Fruit fly (Drosophila melanogaster) whole organism, pupa: Measurements from ENCODE around the gene CG14082.

Experiments used
- CG10348 ChIP-seq: fragments of 200-800 bp; sonication (Bioruptor generic); IDR thresholded peaks from 2 replicates; pipeline ENCODE4 v1.3.6; 2022; ENCODE audit warnings: missing biosample characterization, missing genetic modification characterization
- CG12605 ChIP-seq: fragments of 200-800 bp; sonication (Bioruptor generic); IDR thresholded peaks from 2 replicates; pipeline ENCODE4 v1.3.6; 2022; ENCODE audit warnings: missing biosample characterization, missing genetic modification characterization
- CG13204 ChIP-seq: fragments of 200-800 bp; sonication (Bioruptor generic); optimal IDR thresholded peaks from 2 replicates; lab custom pipeline; 2018; ENCODE audit warnings: missing biosample characterization, mild to moderate bottlenecking, missing genetic modification characterization, moderate library complexity
- CG14655 ChIP-seq: fragments of 200-800 bp; sonication (Bioruptor generic); optimal IDR thresholded peaks from 3 replicates; lab custom pipeline; 2017; ENCODE audit warnings: mild to moderate bottlenecking, missing biosample characterization, missing genetic modification reagents, missing genetic modification characterization
- CG15710 ChIP-seq: fragments of 200-800 bp; sonication (Bioruptor generic); optimal IDR thresholded peaks from 2 replicates; lab custom pipeline; 2018; ENCODE audit warnings: missing biosample characterization, mild to moderate bottlenecking, missing genetic modification characterization, moderate library complexity
- CG17806 ChIP-seq: fragments of 200-800 bp; sonication (Bioruptor generic); optimal IDR thresholded peaks from 2 replicates; lab custom pipeline; 2018; ENCODE audit warnings: missing biosample characterization, mild to moderate bottlenecking, missing genetic modification characterization, moderate library complexity
- CG32121 ChIP-seq: fragments of 200-800 bp; sonication (Bioruptor generic); IDR thresholded peaks from 2 replicates; pipeline ENCODE4 v1.3.6; 2022; ENCODE audit warnings: missing biosample characterization, missing genetic modification characterization
- CG34367 ChIP-seq: fragments of 200-800 bp; sonication (Bioruptor generic); optimal IDR thresholded peaks from 2 replicates; lab custom pipeline; 2018; ENCODE audit warnings: missing biosample characterization, mild to moderate bottlenecking, missing genetic modification characterization
- CG4496 ChIP-seq: fragments of 200-800 bp; sonication (Bioruptor generic); IDR thresholded peaks from 3 replicates; pipeline ENCODE4 v1.3.6; 2022; ENCODE audit warnings: missing biosample characterization, missing genetic modification characterization
- CG8159 ChIP-seq: fragments of 200-800 bp; sonication (Bioruptor generic); optimal IDR thresholded peaks from 3 replicates; lab custom pipeline; 2018; ENCODE audit warnings: missing biosample characterization, mild to moderate bottlenecking, missing genetic modification characterization, moderate library complexity
- CG8301 ChIP-seq: fragments of 200-800 bp; sonication (Bioruptor generic); optimal IDR thresholded peaks from 2 replicates; lab custom pipeline; 2018; ENCODE audit warnings: missing biosample characterization, mild to moderate bottlenecking, missing genetic modification characterization
- CG9948 ChIP-seq: fragments of 200-800 bp; sonication (Bioruptor generic); optimal IDR thresholded peaks from 2 replicates; lab custom pipeline; 2018; ENCODE audit warnings: missing biosample characterization, mild to moderate bottlenecking, missing genetic modification characterization, moderate library complexity
- D1 ChIP-seq: fragments of 200-800 bp; sonication (Bioruptor generic); optimal IDR thresholded peaks from 2 replicates; lab custom pipeline; 2018; ENCODE audit warnings: missing biosample characterization, mild to moderate bottlenecking, missing genetic modification characterization, moderate library complexity
- EcR ChIP-seq: fragments of 200-800 bp; sonication (Bioruptor generic); optimal IDR thresholded peaks from 3 replicates; lab custom pipeline; 2019; ENCODE audit warnings: missing biosample characterization, missing genetic modification characterization, mild to moderate bottlenecking, moderate library complexity, missing genetic modification reagents
- Ets98B ChIP-seq: fragments of 200-800 bp; sonication (Bioruptor generic); IDR thresholded peaks from 2 replicates; pipeline ENCODE4 v1.3.6; 2022; ENCODE audit warnings: missing biosample characterization, missing genetic modification characterization
- Pif1A ChIP-seq: fragments of 200-800 bp; sonication (Bioruptor generic); optimal IDR thresholded peaks from 3 replicates; lab custom pipeline; 2016; ENCODE audit warnings: missing biosample characterization, missing genetic modification characterization
- Pif1B ChIP-seq: fragments of 200-800 bp; sonication (Bioruptor generic); optimal IDR thresholded peaks from 3 replicates; lab custom pipeline; 2016; ENCODE audit warnings: missing biosample characterization, missing genetic modification characterization
- Snoo ChIP-seq: fragments of 200-800 bp; sonication (Bioruptor generic); optimal IDR thresholded peaks from 3 replicates; lab custom pipeline; 2017; ENCODE audit warnings: missing biosample characterization, mild to moderate bottlenecking, missing genetic modification characterization, inconsistent platforms
- fd96Ca ChIP-seq: fragments of 200-800 bp; sonication (Bioruptor generic); IDR thresholded peaks from 3 replicates; pipeline ENCODE4 v1.3.6; 2022; ENCODE audit warnings: missing biosample characterization, missing genetic modification characterization
- gl ChIP-seq: fragments of 200-800 bp; sonication (Bioruptor generic); optimal IDR thresholded peaks from 2 replicates; lab custom pipeline; 2018; ENCODE audit warnings: missing biosample characterization, mild to moderate bottlenecking, missing genetic modification characterization
- rn ChIP-seq: fragments of 200-800 bp; sonication (Bioruptor generic); IDR thresholded peaks from 2 replicates; pipeline ENCODE4 v1.3.6; 2022; ENCODE audit warnings: missing biosample characterization, missing genetic modification characterization

CG14082 gene

dm6 chr3L:19071173-19071844 is 67.5 kb downstream of the CG14082 start:
- TF ChIP-seq CG4496 (GFP tag; lab: Robert Waterston, UW) (0 out of 3 replicates have a peak, but pooled peaks have one; percentile 22), CG34367 (no peak)

- no peak for TF ChIP-seq Pif1A
- TF ChIP-seq CG10348 (GFP tag; lab: Robert Waterston, UW) = no peak
- no peak for TF ChIP-seq gl (tag; lab: Kevin White, UChicago)
- peak; percentile 42; the same call in 1 of the 2 replicates for TF ChIP-seq CG12605 (GFP tag; lab: Robert Waterston, UW)
- TF ChIP-seq EcR (GFP tag; lab: Kevin White, UChicago) = no peak
- no peak for TF ChIP-seq fd96Ca (GFP tag; lab: Robert Waterston, UW)
- TF ChIP-seq CG34367 = no peak
- TF ChIP-seq D1 (tag; lab: Kevin White, UChicago) = no peak
- TF ChIP-seq CG8159 = no peak
- no peak for TF ChIP-seq CG9948 (tag; lab: Kevin White, UChicago)
- 0 out of 3 replicates have a peak, but pooled peaks have one; percentile 25 for TF ChIP-seq CG4496 (GFP tag; lab: Robert Waterston, UW)
- no peak for TF ChIP-seq CG15710 (tag; lab: Kevin White, UChicago)
- no peak for TF ChIP-seq rn (GFP tag; lab: Robert Waterston, UW)
- TF ChIP-seq Pif1B (GFP tag; lab: Kevin White, UChicago) = no peak
- TF ChIP-seq CG13204 = no peak
- TF ChIP-seq CG17806 (tag; lab: Kevin White, UChicago) = no peak
- TF ChIP-seq Snoo (tag; lab: Kevin White, UChicago) = no peak
- no peak for TF ChIP-seq CG14655
- 0 out of 2 replicates have a peak, but pooled peaks have one; percentile 1 for TF ChIP-seq CG32121 (GFP tag; lab: Robert Waterston, UW)
- TF ChIP-seq CG8301 (tag; lab: Kevin White, UChicago) = no peak
- peak; percentile 3; the same call in 1 of the 2 replicates for TF ChIP-seq Ets98B (GFP tag; lab: Robert Waterston, UW)
These were observed 75.4 kb downstream of the CG14082 start for dm6 chr3L:19063410-19063752.

dm6 chr3L:19062472-19063409 is 76.0 kb downstream of the CG14082 start, which contains the start of the genes Ugt316A1 and Sfxn2:
TSS of gene Ugt316A1 (minus strand) at chr3L:19062816.
TSS of gene Sfxn2 (plus strand) at chr3L:19063165.
- TF ChIP-seq Pif1B (GFP tag; lab: Kevin White, UChicago) = peak; percentile 52
- peak; percentile 23 for TF ChIP-seq CG4496 (GFP tag; lab: Robert Waterston, UW)
- TF ChIP-seq CG34367 = no peak
- peak; percentile 45; the same call in 1 of the 2 replicates for TF ChIP-seq Ets98B (GFP tag; lab: Robert Waterston, UW)
- no peak for TF ChIP-seq D1 (tag; lab: Kevin White, UChicago)
- no peak for TF ChIP-seq EcR (GFP tag; lab: Kevin White, UChicago)
- no peak for TF ChIP-seq CG17806 (tag; lab: Kevin White, UChicago)
- TF ChIP-seq CG15710 (tag; lab: Kevin White, UChicago) = peak; percentile 36
- peak; percentile 33 for TF ChIP-seq CG32121 (GFP tag; lab: Robert Waterston, UW)
- no peak for TF ChIP-seq CG9948 (tag; lab: Kevin White, UChicago)
- TF ChIP-seq fd96Ca (GFP tag; lab: Robert Waterston, UW) = peak; percentile 50; the same call in 1 of the 3 replicates
- peak; percentile 63 for TF ChIP-seq CG12605 (GFP tag; lab: Robert Waterston, UW)
- TF ChIP-seq CG8301 (tag; lab: Kevin White, UChicago) = peak; percentile 61
- TF ChIP-seq CG13204 = peak; percentile 58
- TF ChIP-seq Pif1A = peak; percentile 79
- no peak for TF ChIP-seq CG10348 (GFP tag; lab: Robert Waterston, UW)
- peak; percentile 64 for TF ChIP-seq Snoo (tag; lab: Kevin White, UChicago)
- TF ChIP-seq CG8159 = peak; percentile 35
- no peak for TF ChIP-seq CG14655
- no peak for TF ChIP-seq rn (GFP tag; lab: Robert Waterston, UW)
- TF ChIP-seq gl (tag; lab: Kevin White, UChicago) = peak; percentile 5

DNA sequence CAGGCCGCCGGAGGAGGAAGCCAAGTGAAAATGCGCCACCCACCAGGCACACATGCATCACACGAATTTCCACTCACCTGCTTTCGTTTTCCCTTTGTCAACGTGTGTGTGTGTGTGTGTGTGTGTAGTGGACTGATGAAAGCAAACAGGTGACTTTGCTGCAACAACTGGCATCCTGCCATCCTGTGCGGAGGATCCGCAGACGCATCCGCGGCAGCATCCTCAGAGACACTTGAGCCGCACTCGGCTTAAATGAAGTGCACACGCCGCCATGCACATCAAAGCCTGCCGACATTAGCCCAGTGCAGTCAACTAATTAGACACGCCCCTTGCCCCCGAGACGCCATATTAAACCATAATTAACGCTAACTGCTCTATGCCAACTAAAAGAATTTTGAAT is 80.0 kb downstream of the CG14082 start:
- TF ChIP-seq D1 (tag; lab: Kevin White, UChicago) = no peak
- no peak for TF ChIP-seq CG13204
- TF ChIP-seq CG4496 (GFP tag; lab: Robert Waterston, UW) = 0 out of 3 replicates have a peak, but pooled peaks have one; percentile 10
- no peak for TF ChIP-seq CG17806 (tag; lab: Kevin White, UChicago)

- no peak for TF ChIP-seq fd96Ca (GFP tag; lab: Robert Waterston, UW)
- TF ChIP-seq CG34367 = no peak
- peak; percentile 59 for TF ChIP-seq CG14655
- no peak for TF ChIP-seq CG4496 (GFP tag; lab: Robert Waterston, UW)
- TF ChIP-seq Pif1A = no peak
- TF ChIP-seq CG13204 = no peak
- no peak for TF ChIP-seq gl (tag; lab: Kevin White, UChicago)
- no peak for TF ChIP-seq rn (GFP tag; lab: Robert Waterston, UW)
- TF ChIP-seq Ets98B (GFP tag; lab: Robert Waterston, UW) = no peak
- no peak for TF ChIP-seq CG8301 (tag; lab: Kevin White, UChicago)
- TF ChIP-seq CG32121 (GFP tag; lab: Robert Waterston, UW) = no peak; the same call in 1 of the 2 replicates
- no peak for TF ChIP-seq Snoo (tag; lab: Kevin White, UChicago)
- TF ChIP-seq CG10348 (GFP tag; lab: Robert Waterston, UW) = no peak
- TF ChIP-seq Pif1B (GFP tag; lab: Kevin White, UChicago) = peak; percentile 12
- TF ChIP-seq EcR (GFP tag; lab: Kevin White, UChicago) = no peak
- no peak for TF ChIP-seq CG12605 (GFP tag; lab: Robert Waterston, UW)
- no peak for TF ChIP-seq CG8159
- peak; percentile 54 for TF ChIP-seq CG17806 (tag; lab: Kevin White, UChicago)
- TF ChIP-seq CG9948 (tag; lab: Kevin White, UChicago) = peak; percentile 33
- TF ChIP-seq CG15710 (tag; lab: Kevin White, UChicago) = peak; percentile 58
- no peak for TF ChIP-seq D1 (tag; lab: Kevin White, UChicago)
These were observed 81.9 kb downstream of the CG14082 start for dm6 chr3L:19056857-19057324.
